Fruit fly (Drosophila melanogaster) whole organism, adult: Measurements from ENCODE around the gene Nup58.

Experiments
- CG14711 ChIP-seq: fragments of 200-800 bp; sonication (Bioruptor generic); optimal IDR thresholded peaks from 2 replicates; lab custom pipeline; 2018; ENCODE audit warnings: missing biosample characterization, mild to moderate bottlenecking, missing genetic modification characterization, moderate library complexity
- Mnt ChIP-seq: fragments of 200-800 bp; sonication (Bioruptor generic); optimal IDR thresholded peaks from 2 replicates; lab custom pipeline; 2016; ENCODE audit warnings: missing biosample characterization, mild to moderate bottlenecking, missing genetic modification characterization

DNA sequence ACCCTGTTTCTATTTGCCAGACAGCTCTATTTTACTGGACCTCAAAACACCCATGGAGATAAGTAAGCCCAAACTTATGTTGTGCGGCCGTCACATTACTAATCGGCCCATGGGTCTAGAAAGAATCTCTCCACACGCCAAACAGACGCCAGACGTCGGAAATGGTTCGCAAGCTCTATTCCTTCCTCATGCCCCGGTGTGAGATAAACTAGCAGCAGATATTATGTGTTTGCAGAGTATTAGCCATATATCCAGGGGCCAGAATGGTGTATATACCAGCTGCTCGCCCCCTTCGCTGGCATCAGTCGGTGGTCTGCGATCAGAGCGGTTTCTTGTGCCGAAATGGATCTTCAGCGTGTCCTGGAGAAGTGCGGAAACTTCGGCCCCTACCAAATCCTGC is 34.9 kb upstream of the Nup58 start, which contains the start of gene CG17752:
- TF ChIP-seq CG14711 = no peak
- TF ChIP-seq Mnt (GFP tag; lab: Kevin White, UChicago) = no peak
